Fruit fly (Drosophila melanogaster) whole organism, prepupa: ENCODE data around the gene CG13248.

Experiments
- Blimp-1 ChIP-seq: fragments of 200-800 bp; sonication (Bioruptor generic); optimal IDR thresholded peaks from 3 replicates; lab custom pipeline; 2017; ENCODE audit warnings: missing biosample characterization, missing genetic modification characterization, mild to moderate bottlenecking, moderate library complexity, missing genetic modification reagents
- CG10631 ChIP-seq: fragments of 200-800 bp; sonication (Bioruptor generic); optimal IDR thresholded peaks from 2 replicates; lab custom pipeline; 2016; ENCODE audit warnings: missing biosample characterization, missing genetic modification characterization
- CG11294 ChIP-seq: fragments of 200-800 bp; sonication (Bioruptor generic); IDR thresholded peaks from 2 replicates; pipeline ENCODE4 v1.3.6; 2022; ENCODE audit warnings: missing biosample characterization, missing genetic modification characterization
- CG11902 ChIP-seq: fragments of 200-800 bp; sonication (Bioruptor generic); optimal IDR thresholded peaks from 3 replicates; lab custom pipeline; 2016; ENCODE audit warnings: missing biosample characterization, missing genetic modification characterization
- CG16779 ChIP-seq: fragments of 200-800 bp; sonication (Bioruptor generic); optimal IDR thresholded peaks from 3 replicates; lab custom pipeline; 2017; ENCODE audit warnings: missing biosample characterization, mild to moderate bottlenecking, missing genetic modification characterization
- CG3032 ChIP-seq: fragments of 200-800 bp; optimal IDR thresholded peaks from 2 replicates; lab custom pipeline; 2019; ENCODE audit warnings: missing biosample characterization, mild to moderate bottlenecking, missing genetic modification characterization, moderate library complexity
- CG32006 ChIP-seq: fragments of 200-800 bp; sonication (Bioruptor generic); optimal IDR thresholded peaks from 3 replicates; lab custom pipeline; 2017; ENCODE audit warnings: missing biosample characterization, mild to moderate bottlenecking, missing genetic modification characterization
- CG4318 ChIP-seq: fragments of 200-800 bp; sonication (Bioruptor generic); optimal IDR thresholded peaks from 3 replicates; lab custom pipeline; 2017; ENCODE audit warnings: missing biosample characterization, mild to moderate bottlenecking, missing genetic modification characterization
- CG6276 ChIP-seq: fragments of 200-800 bp; sonication (Bioruptor generic); optimal IDR thresholded peaks from 2 replicates; lab custom pipeline; 2017; ENCODE audit warnings: missing biosample characterization, mild to moderate bottlenecking, missing genetic modification characterization
- CG6792 ChIP-seq: fragments of 200-800 bp; sonication (Bioruptor generic); optimal IDR thresholded peaks from 3 replicates; lab custom pipeline; 2016; ENCODE audit warnings: missing biosample characterization, missing genetic modification characterization
- CG6808 ChIP-seq: fragments of 200-800 bp; sonication (Bioruptor generic); optimal IDR thresholded peaks from 3 replicates; lab custom pipeline; 2017; ENCODE audit warnings: missing biosample characterization, missing genetic modification characterization, mild to moderate bottlenecking, moderate library complexity, missing genetic modification reagents
- CG6854 ChIP-seq: fragments of 200-800 bp; sonication (Bioruptor generic); optimal IDR thresholded peaks from 2 replicates; lab custom pipeline; 2017; ENCODE audit warnings: missing biosample characterization, mild to moderate bottlenecking, missing genetic modification characterization
- CG7368 ChIP-seq: fragments of 200-800 bp; sonication (Bioruptor generic); optimal IDR thresholded peaks from 3 replicates; lab custom pipeline; 2016; ENCODE audit warnings: missing biosample characterization, missing genetic modification characterization
- CG8119 ChIP-seq: fragments of 200-800 bp; sonication (Bioruptor generic); IDR thresholded peaks from 3 replicates; pipeline ENCODE4 v1.3.6; 2022; ENCODE audit warnings: missing biosample characterization, missing genetic modification characterization
- CG8319 ChIP-seq: fragments of 200-800 bp; sonication (Bioruptor generic); optimal IDR thresholded peaks from 3 replicates; lab custom pipeline; 2016; ENCODE audit warnings: missing biosample characterization, missing genetic modification characterization
- CG8632 ChIP-seq: fragments of 200-800 bp; sonication (Bioruptor generic); optimal IDR thresholded peaks from 3 replicates; lab custom pipeline; 2016; ENCODE audit warnings: missing biosample characterization, missing genetic modification characterization
- CG9139 ChIP-seq: fragments of 200-800 bp; sonication (Bioruptor generic); optimal IDR thresholded peaks from 3 replicates; lab custom pipeline; 2017; ENCODE audit warnings: missing biosample characterization, mild to moderate bottlenecking, missing genetic modification characterization
- Eip75B ChIP-seq: fragments of 200-800 bp; sonication (Bioruptor generic); optimal IDR thresholded peaks from 3 replicates; lab custom pipeline; 2016; ENCODE audit warnings: missing biosample characterization, missing genetic modification characterization
- Eip78C ChIP-seq: fragments of 200-800 bp; sonication (Bioruptor generic); peaks from one replicate; lab custom pipeline; 2016; ENCODE audit warnings: missing biosample characterization, missing genetic modification characterization
- Eip93F ChIP-seq: fragments of 200-800 bp; sonication (Bioruptor generic); optimal IDR thresholded peaks from 2 replicates; lab custom pipeline; 2016; ENCODE audit warnings: missing biosample characterization, mild to moderate bottlenecking, missing genetic modification characterization
- Ets21C ChIP-seq: fragments of 200-800 bp; sonication (Bioruptor generic); optimal IDR thresholded peaks from 3 replicates; lab custom pipeline; 2016; ENCODE audit warnings: missing biosample characterization, missing genetic modification characterization
- Gug ChIP-seq: fragments of 200-800 bp; sonication (Bioruptor generic); IDR thresholded peaks from 2 replicates; pipeline ENCODE4 v1.3.6; 2022; ENCODE audit warnings: missing biosample characterization, missing genetic modification characterization
- Hr38 ChIP-seq: sonication (Bioruptor generic); optimal IDR thresholded peaks from 2 replicates; lab custom pipeline; 2016; ENCODE audit warnings: missing biosample characterization, missing genetic modification characterization
- Lpt ChIP-seq: fragments of 200-800 bp; sonication (Bioruptor generic); optimal IDR thresholded peaks from 3 replicates; lab custom pipeline; 2016; ENCODE audit warnings: missing biosample characterization, missing genetic modification characterization
- OdsH ChIP-seq: fragments of 200-800 bp; sonication (Bioruptor generic); optimal IDR thresholded peaks from 3 replicates; lab custom pipeline; 2016; ENCODE audit warnings: missing biosample characterization, missing genetic modification characterization
- Smox ChIP-seq: fragments of 200-800 bp; sonication (Bioruptor generic); optimal IDR thresholded peaks from 3 replicates; lab custom pipeline; 2016; ENCODE audit warnings: missing biosample characterization, missing genetic modification characterization
- Sox102F ChIP-seq: fragments of 200-800 bp; sonication (Bioruptor generic); optimal IDR thresholded peaks from 2 replicates; lab custom pipeline; 2016; ENCODE audit warnings: missing biosample characterization, mild to moderate bottlenecking, missing genetic modification characterization
- Sox14 ChIP-seq: fragments of 200-800 bp; sonication (Bioruptor generic); optimal IDR thresholded peaks from 3 replicates; lab custom pipeline; 2016; ENCODE audit warnings: missing biosample characterization, missing genetic modification characterization
- Sox15 ChIP-seq: fragments of 200-800 bp; sonication (Bioruptor generic); optimal IDR thresholded peaks from 3 replicates; lab custom pipeline; 2016; ENCODE audit warnings: missing biosample characterization, missing genetic modification characterization
- cyc ChIP-seq: fragments of 200-800 bp; sonication (Bioruptor generic); optimal IDR thresholded peaks from 3 replicates; lab custom pipeline; 2016; ENCODE audit warnings: missing biosample characterization, missing genetic modification characterization
- dac ChIP-seq: fragments of 200-800 bp; sonication (Bioruptor generic); optimal IDR thresholded peaks from 2 replicates; lab custom pipeline; 2017; ENCODE audit warnings: missing biosample characterization, mild to moderate bottlenecking, missing genetic modification characterization
- dsx ChIP-seq: fragments of 200-800 bp; optimal IDR thresholded peaks from 3 replicates; lab custom pipeline; 2019; ENCODE audit warnings: missing biosample characterization, mild to moderate bottlenecking, missing genetic modification characterization, moderate library complexity; ENCODE audit not compliant: poor library complexity, severe bottlenecking
- eg ChIP-seq: fragments of 200-800 bp; sonication (Bioruptor generic); IDR thresholded peaks from 3 replicates; pipeline ENCODE4 v1.3.6; 2022; ENCODE audit warnings: missing biosample characterization, missing genetic modification characterization
- fkh ChIP-seq: fragments of 200-800 bp; sonication (Bioruptor generic); optimal IDR thresholded peaks from 3 replicates; lab custom pipeline; 2017; ENCODE audit warnings: missing biosample characterization, mild to moderate bottlenecking, missing genetic modification characterization, moderate library complexity
- salr ChIP-seq, 2 experiments: fragments of 200-800 bp; sonication (Bioruptor generic); optimal IDR thresholded peaks; 3 replicates each; lab custom pipeline; 2016 to 2018; ENCODE audit warnings: missing biosample characterization in 2 of 2, missing genetic modification characterization in 2 of 2, mild to moderate bottlenecking in 1 of 2
- ss ChIP-seq, 2 experiments: fragments of 200-800 bp; sonication (Bioruptor generic); optimal IDR thresholded peaks; 2 replicates in 1 of 2; 3 replicates in 1 of 2; lab custom pipeline; 2017 to 2018; ENCODE audit warnings: mild to moderate bottlenecking in 2 of 2, missing biosample characterization in 2 of 2, missing genetic modification characterization in 2 of 2, moderate library complexity in 1 of 2
- svp ChIP-seq: fragments of 200-800 bp; sonication (Bioruptor generic); peaks from one replicate; lab custom pipeline; 2016; ENCODE audit warnings: missing biosample characterization, missing genetic modification characterization
- topi ChIP-seq: fragments of 200-800 bp; sonication (Bioruptor generic); optimal IDR thresholded peaks from 3 replicates; lab custom pipeline; 2016; ENCODE audit warnings: missing biosample characterization, missing genetic modification characterization
- vri ChIP-seq: fragments of 200-800 bp; sonication (Bioruptor generic); optimal IDR thresholded peaks from 3 replicates; lab custom pipeline; 2016; ENCODE audit warnings: missing biosample characterization, mild to moderate bottlenecking, missing genetic modification characterization

The CG13248 gene

DNA sequence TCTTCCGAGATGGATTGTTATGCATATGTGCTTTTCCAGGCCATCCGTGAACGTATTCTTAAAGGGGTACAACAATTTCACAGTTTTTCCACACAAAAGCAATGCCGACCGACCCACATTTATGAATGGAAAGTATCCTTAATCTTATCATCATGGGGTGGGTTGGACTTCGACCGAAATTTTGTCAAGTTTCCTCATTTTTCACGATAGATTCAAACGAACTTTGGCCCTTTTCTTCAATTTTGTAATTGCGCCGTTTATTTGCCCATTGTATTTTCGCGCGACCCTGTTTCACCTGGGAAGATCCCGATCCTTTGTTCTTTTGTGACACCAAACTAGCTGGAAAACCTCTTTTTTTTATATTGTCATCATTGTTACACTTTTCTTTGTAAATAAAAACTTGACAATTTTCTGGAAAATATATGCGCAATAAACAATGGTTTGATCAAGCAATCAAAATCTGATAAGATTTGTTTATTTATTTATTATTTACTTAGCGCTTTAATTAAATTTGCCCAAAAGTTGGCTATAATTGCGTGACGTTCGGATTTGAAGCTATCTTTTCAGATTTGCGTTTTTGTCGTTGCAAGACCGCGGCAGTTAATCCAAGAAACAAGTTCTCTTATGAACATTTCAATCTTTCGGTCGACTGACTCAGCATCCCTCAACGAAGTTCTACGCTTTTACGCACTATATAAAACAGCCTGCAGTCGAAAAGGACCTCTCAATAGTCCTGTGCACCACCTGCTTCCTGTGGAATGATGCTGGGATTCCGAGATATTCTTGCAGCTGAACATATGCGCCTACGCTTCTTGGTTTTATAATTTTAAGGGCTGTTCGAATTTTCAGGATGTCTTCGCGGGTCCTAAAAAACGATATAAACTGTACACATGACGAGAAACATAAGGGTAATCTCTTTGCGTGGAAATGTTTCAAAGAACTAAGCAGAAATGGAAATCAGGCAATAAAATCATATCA lies 4.1 kb downstream of the CG13248 start (continued):
- no peak for TF ChIP-seq CG6854
- TF ChIP-seq dac (GFP tag; lab: Kevin White, UChicago): no peak
- no peak for TF ChIP-seq Lpt (GFP tag; lab: Kevin White, UChicago)

DNA sequence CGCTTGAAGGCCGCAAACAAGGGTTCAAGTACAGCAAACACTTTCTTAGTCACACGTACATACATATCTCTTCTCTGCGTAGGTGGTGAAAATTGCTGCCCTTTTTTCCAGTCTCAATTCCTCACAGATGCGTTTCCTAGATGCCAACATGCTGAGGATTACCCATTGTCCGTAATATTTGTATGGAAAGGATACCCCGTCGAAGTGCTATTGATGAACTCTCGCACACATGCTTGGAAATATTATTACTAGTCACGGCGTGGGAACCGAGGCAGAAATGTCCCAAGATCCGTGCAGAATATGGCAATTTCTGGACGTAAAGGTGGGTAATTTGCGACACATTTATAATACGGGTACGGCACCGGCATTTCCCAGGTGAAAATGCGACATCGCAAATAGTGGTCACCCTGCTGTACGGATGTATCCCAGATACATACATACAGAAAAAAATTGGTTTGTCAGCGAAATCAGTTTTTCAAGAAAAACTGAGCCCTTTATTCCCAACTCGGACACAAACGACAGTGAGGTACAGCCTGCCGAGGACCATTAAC lies 5.0 kb downstream of the CG13248 start:
- TF ChIP-seq CG6808 (GFP tag; lab: Kevin White, UChicago) (no peak), vri (GFP tag; lab: Kevin White, UChicago) (no peak), CG6854 (no peak), CG11294 (GFP tag; lab: Robert Waterston, UW) (no peak), Ets21C (GFP tag; lab: Kevin White, UChicago) (no peak), Hr38 (no peak), ss (GFP tag; optimal IDR thresholded peaks at IDR 0.05; lab: Kevin White, UChicago) (no peak), dac (GFP tag; lab: Kevin White, UChicago) (no peak), CG8119 (no peak), CG8632 (GFP tag; lab: Kevin White, UChicago) (no peak), svp (GFP tag; lab: Kevin White, UChicago) (no peak), CG9139 (GFP tag; lab: Kevin White, UChicago) (no peak), Sox14 (GFP tag; lab: Kevin White, UChicago) (no peak)

dm6 chr3L:20404515-20404914 lies 5.9 kb downstream of the CG13248 start:
- TF ChIP-seq Eip78C (GFP tag; lab: Kevin White, UChicago): peak; percentile 5
- no peak for TF ChIP-seq Blimp-1 (GFP tag; lab: Kevin White, UChicago)
- no peak for TF ChIP-seq fkh
- TF ChIP-seq svp (GFP tag; lab: Kevin White, UChicago): peak; percentile 4
- TF ChIP-seq ss (GFP tag; optimal IDR thresholded peaks at IDR 0.05; lab: Kevin White, UChicago): no peak
- TF ChIP-seq cyc (GFP tag; lab: Kevin White, UChicago): no peak
- TF ChIP-seq salr (GFP tag; optimal IDR thresholded peaks at IDR 0.05; lab: Kevin White, UChicago): no peak
- TF ChIP-seq Ets21C (GFP tag; lab: Kevin White, UChicago): no peak
- no peak for TF ChIP-seq CG11294 (GFP tag; lab: Robert Waterston, UW)
- no peak for TF ChIP-seq topi

dm6 chr3L:20403493-20404379 lies 6.6 kb downstream of the CG13248 start:
- TF ChIP-seq CG8632 (GFP tag; lab: Kevin White, UChicago): peak; percentile 59
- peak; percentile 46 to 56 for TF ChIP-seq salr (GFP tag; optimal IDR thresholded peaks at IDR 0.05; lab: Kevin White, UChicago)
- 0 out of 3 replicates have a peak, but pooled peaks have one; percentile 5 for TF ChIP-seq eg
- peak; percentile 33 for TF ChIP-seq CG8319 (GFP tag; lab: Kevin White, UChicago)
- TF ChIP-seq OdsH: peak; percentile 63
- TF ChIP-seq CG7368 (GFP tag; lab: Kevin White, UChicago): no peak
- TF ChIP-seq Lpt (GFP tag; lab: Kevin White, UChicago): no peak
- peak; percentile 51 for TF ChIP-seq Sox102F (GFP tag; lab: Kevin White, UChicago)
- peak; percentile 74 for TF ChIP-seq Ets21C (GFP tag; lab: Kevin White, UChicago)
- TF ChIP-seq dsx (GFP tag; lab: Kevin White, UChicago): peak; percentile 97
- TF ChIP-seq CG10631: peak; percentile 70
- TF ChIP-seq CG3032 (tag; lab: Kevin White, UChicago): peak; percentile 67
- no peak for TF ChIP-seq CG11294 (GFP tag; lab: Robert Waterston, UW)
- peak; percentile 58 for TF ChIP-seq Smox (GFP tag; lab: Kevin White, UChicago)
- TF ChIP-seq CG6276 (GFP tag; lab: Kevin White, UChicago): peak; percentile 5
- peak; percentile 69 for TF ChIP-seq Eip75B (GFP tag; lab: Kevin White, UChicago)
- TF ChIP-seq Gug (GFP tag; lab: Robert Waterston, UW): no peak
- TF ChIP-seq Sox15 (GFP tag; lab: Kevin White, UChicago): peak; percentile 75
- TF ChIP-seq Eip93F: peak; percentile 37
- peak; percentile 60 for TF ChIP-seq CG6792 (GFP tag; lab: Kevin White, UChicago)
- TF ChIP-seq CG4318 (GFP tag; lab: Kevin White, UChicago): peak; percentile 30
- peak; percentile 68 for TF ChIP-seq CG32006 (GFP tag; lab: Kevin White, UChicago)
- no peak for TF ChIP-seq fkh
- TF ChIP-seq Blimp-1 (GFP tag; lab: Kevin White, UChicago): peak; percentile 62
- TF ChIP-seq CG11902 (GFP tag; lab: Kevin White, UChicago): peak; percentile 67
- no peak for TF ChIP-seq vri (GFP tag; lab: Kevin White, UChicago)
- TF ChIP-seq CG16779 (tag; lab: Kevin White, UChicago): peak; percentile 40
